Worm (Caenorhabditis elegans) whole organism, L3 larva: Measurements from ENCODE around the gene Y43F8B.15.

Experiments used
- ama-1 ChIP-seq: fragments of 150-350 bp; optimal IDR thresholded peaks from 2 replicates; lab custom pipeline; 2018
- ceh-9 ChIP-seq: sonication (generic microtip); optimal IDR thresholded peaks from 2 replicates; lab custom pipeline; 2018; ENCODE audit warnings: missing biosample characterization, missing genetic modification characterization
- elt-1 ChIP-seq: fragments of 150-350 bp; optimal IDR thresholded peaks from 2 replicates; lab custom pipeline; 2014; ENCODE audit warnings: missing biosample characterization, missing genetic modification characterization
- elt-3 ChIP-seq, 3 experiments: fragments of 150-350 bp in 1 of 3; sonication (generic microtip) in 2 of 3; optimal IDR thresholded peaks; 2 replicates in 2 of 3; 4 replicates in 1 of 3; lab custom pipeline; 2014 to 2017; ENCODE audit warnings: missing biosample characterization in 3 of 3, missing genetic modification characterization in 3 of 3
- fkh-10 ChIP-seq: sonication (generic microtip); optimal IDR thresholded peaks from 2 replicates; lab custom pipeline; 2017; ENCODE audit warnings: missing biosample characterization, missing genetic modification reagents, missing genetic modification characterization
- fos-1 ChIP-seq: fragments of 150-350 bp; optimal IDR thresholded peaks from 2 replicates; lab custom pipeline; 2014; ENCODE audit warnings: missing biosample characterization, missing genetic modification characterization
- lin-15B ChIP-seq: fragments of 150-350 bp; optimal IDR thresholded peaks from 2 replicates; lab custom pipeline; 2014; ENCODE audit warnings: missing biosample characterization, missing genetic modification characterization
- lsy-12 ChIP-seq: sonication (generic microtip); optimal IDR thresholded peaks from 2 replicates; lab custom pipeline; 2016; ENCODE audit warnings: mild to moderate bottlenecking, missing genetic modification characterization, missing compliant biosample characterization
- nhr-11 ChIP-seq: fragments of 150-350 bp; optimal IDR thresholded peaks from 2 replicates; lab custom pipeline; 2014; ENCODE audit warnings: missing biosample characterization, missing genetic modification characterization
- nhr-12 ChIP-seq: fragments of 150-350 bp; optimal IDR thresholded peaks from 2 replicates; lab custom pipeline; 2014; ENCODE audit warnings: missing biosample characterization, missing genetic modification characterization
- nhr-28 ChIP-seq: fragments of 150-350 bp; optimal IDR thresholded peaks from 2 replicates; lab custom pipeline; 2014; ENCODE audit warnings: missing biosample characterization, missing genetic modification characterization
- pha-4 ChIP-seq: fragments of 150-350 bp; optimal IDR thresholded peaks from 2 replicates; lab custom pipeline; 2014; ENCODE audit warnings: missing biosample characterization, missing genetic modification reagents, missing genetic modification characterization
- snpc-4 ChIP-seq: fragments of 150-350 bp; optimal IDR thresholded peaks from 2 replicates; lab custom pipeline; 2014; ENCODE audit warnings: missing biosample characterization, missing genetic modification characterization
- unc-62 ChIP-seq: fragments of 150-350 bp; sonication (generic microtip); optimal IDR thresholded peaks from 4 replicates; lab custom pipeline; 2014; ENCODE audit warnings: missing biosample characterization, missing genetic modification reagents, missing genetic modification characterization

- TF ChIP-seq fos-1 (tag; lab: Kevin White, UChicago) = no peak
- no peak for TF ChIP-seq ceh-9
- TF ChIP-seq elt-3 (tag; optimal IDR thresholded peaks at IDR 0.05; lab: Kevin White, UChicago) = no peak
- no peak for TF ChIP-seq ama-1 (lab: Kevin White, UChicago)
- no peak for TF ChIP-seq elt-1 (tag; lab: Kevin White, UChicago)
- no peak for TF ChIP-seq snpc-4 (tag; lab: Kevin White, UChicago)
- no peak for TF ChIP-seq unc-62 (GFP tag; lab: Kevin White, UChicago)
- TF ChIP-seq nhr-11 (tag; lab: Kevin White, UChicago) = no peak
- TF ChIP-seq nhr-12 = no peak
- TF ChIP-seq fkh-10 (GFP tag; lab: Kevin White, UChicago) = no peak
- TF ChIP-seq lsy-12 (tag; lab: Kevin White, UChicago) = no peak
- no peak for TF ChIP-seq nhr-28 (tag; lab: Kevin White, UChicago)
- TF ChIP-seq pha-4 (tag; lab: Kevin White, UChicago) = no peak
- TF ChIP-seq lin-15B = no peak
Measured at ce11 chrV:19421131-19421530, 40.8 kb downstream of the Y43F8B.15 start, which contains the start of gene C25F9.2.
